Worm (Caenorhabditis elegans): ENCODE measurements around the gene W07G1.7.

The W07G1.7 gene

DNA sequence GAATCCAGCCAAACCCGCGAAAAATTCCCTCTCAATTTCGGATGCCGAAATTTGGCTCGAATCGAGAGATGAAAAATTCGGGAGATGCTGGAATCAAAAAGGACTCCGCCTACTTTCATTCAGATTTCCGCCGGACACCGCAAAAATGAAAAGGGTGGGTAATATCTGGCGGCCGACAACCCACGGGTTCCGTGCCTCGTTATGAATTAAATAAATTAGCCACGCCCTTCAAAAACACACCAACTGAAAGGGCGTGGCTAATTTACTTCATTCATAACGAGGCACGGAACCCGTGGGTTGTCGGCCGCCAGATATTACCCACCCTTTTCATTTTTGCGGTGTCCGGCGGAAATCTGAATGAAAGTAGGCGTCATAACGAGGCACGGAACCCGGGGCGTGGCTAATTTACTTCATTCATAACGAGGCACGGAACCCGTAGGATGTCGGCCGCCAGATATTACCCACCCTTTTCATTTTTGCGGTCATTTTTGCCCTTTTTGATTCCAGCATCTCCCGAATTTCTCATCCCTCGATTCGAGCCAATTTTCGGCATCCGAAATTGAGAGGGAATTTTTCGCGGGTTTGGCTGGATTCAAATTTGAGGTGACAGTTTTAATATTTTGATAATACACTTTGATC lies 19.6 kb downstream of the W07G1.7 start:
- peak; percentile 37; the same call in 1 of the 2 replicates for TF ChIP-seq lin-38 (GFP tag; IDR thresholded peaks at IDR 0.05)

DNA sequence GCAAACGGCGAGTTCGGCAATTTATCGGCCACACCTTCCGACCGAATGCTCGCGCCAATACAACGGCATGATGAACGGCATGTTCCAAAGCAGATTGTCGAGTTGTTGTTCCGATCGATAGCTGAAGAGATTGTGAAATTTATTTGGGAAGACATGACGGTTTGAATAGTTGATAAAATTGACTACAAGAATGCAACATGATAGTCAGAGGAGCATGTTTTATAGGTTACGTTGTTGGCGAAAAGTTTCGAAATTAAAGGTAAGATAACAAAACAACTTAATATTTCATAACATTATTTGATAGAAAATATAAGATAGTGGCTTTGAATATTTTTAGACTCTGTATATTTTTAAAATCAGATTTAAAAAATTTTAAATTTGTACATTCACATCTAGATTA lies 20.6 kb downstream of the W07G1.7 start:
- TF ChIP-seq php-3 (GFP tag; IDR thresholded peaks at IDR 0.05) (peak; percentile 55; the same call in 1 of the 2 replicates), nhr-28 (tag; optimal IDR thresholded peaks at IDR 0.05) (peak; percentile 2), zip-2 (tag; optimal IDR thresholded peaks at IDR 0.05) (no peak), daf-16 (GFP tag; optimal IDR thresholded peaks at IDR 0.05) (no peak), daf-16 (tag; optimal IDR thresholded peaks at IDR 0.05) (peak; percentile 38), pqm-1 (tag; optimal IDR thresholded peaks at IDR 0.05) (peak; percentile 59), dve-1 (tag; optimal IDR thresholded peaks at IDR 0.05; ENCODE audit: insufficient read depth) (peak; percentile 24)

DNA sequence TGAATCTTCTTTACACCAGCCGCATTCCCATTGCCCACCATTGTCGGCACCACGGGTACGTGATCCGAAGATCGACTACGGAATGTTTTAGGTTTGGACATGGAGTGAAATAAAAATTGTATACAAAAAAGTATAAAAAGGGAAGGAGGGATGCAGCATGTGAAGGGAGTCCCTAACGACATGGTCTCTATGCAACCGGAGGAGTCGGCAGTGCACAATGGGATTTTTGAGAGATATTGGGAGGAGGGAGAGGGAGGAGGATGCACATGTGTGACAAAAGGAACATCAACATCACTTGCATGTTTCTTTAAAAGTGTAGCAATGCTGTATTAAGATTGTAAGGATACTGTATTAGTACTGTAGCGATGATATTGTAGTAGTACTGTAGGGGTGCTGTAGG lies 26.6 kb downstream of the W07G1.7 start, which contains the start of gene W07G1.1:
Gene W07G1.1, minus strand, starts transcription at position 101 of the 400 bp plus-strand sequence.
- TF ChIP-seq unc-62 (GFP tag; optimal IDR thresholded peaks at IDR 0.05 in 1 of 2): peak in 1 of 2 experiments; percentile 15
- TF ChIP-seq unc-62 (tag; optimal IDR thresholded peaks at IDR 0.05): no peak
- no peak for TF ChIP-seq cey-2 (tag; optimal IDR thresholded peaks at IDR 0.05; ENCODE audit: borderline replicate concordance, insufficient read depth)

ce11 chrII:13938290-13938689 lies 27.9 kb downstream of the W07G1.7 start:
- TF ChIP-seq nhr-28 (tag; optimal IDR thresholded peaks at IDR 0.05) (no peak), unc-62 (GFP tag; optimal IDR thresholded peaks at IDR 0.05 in 1 of 2) (peak in 1 of 2 experiments; percentile 18), unc-62 (tag; optimal IDR thresholded peaks at IDR 0.05) (no peak), ceh-28 (tag; optimal IDR thresholded peaks at IDR 0.05) (peak; percentile 47), nhr-102 (tag; optimal IDR thresholded peaks at IDR 0.05) (no peak), set-16 (GFP tag; IDR thresholded peaks at IDR 0.05) (peak; percentile 82), D1046.2 (GFP tag; IDR thresholded peaks at IDR 0.05) (peak; percentile 52; the same call in 1 of the 2 replicates), nhr-42 (GFP tag; IDR thresholded peaks at IDR 0.05) (peak; percentile 11; the same call in 1 of the 2 replicates), tra-1 (GFP tag; IDR thresholded peaks at IDR 0.05) (no peak)

ce11 chrII:13935907-13936306 lies 30.2 kb downstream of the W07G1.7 start:
- TF ChIP-seq aha-1 (tag) (peak; percentile 90), zfp-3 (GFP tag; conservative IDR thresholded peaks at IDR 0.05) (no peak), php-3 (GFP tag; IDR thresholded peaks at IDR 0.05) (no peak), unc-62 (GFP tag; optimal IDR thresholded peaks at IDR 0.05 in 1 of 2) (peak in 1 of 2 experiments; percentile 23), unc-62 (tag; optimal IDR thresholded peaks at IDR 0.05) (no peak)

ce11 chrII:13933534-13933933 lies 32.6 kb downstream of the W07G1.7 start:
- TF ChIP-seq aha-1 (tag) (peak; percentile 9), mdl-1 (tag; optimal IDR thresholded peaks at IDR 0.05) (no peak)

- no peak for TF ChIP-seq Y48G9A.11 (GFP tag; IDR thresholded peaks at IDR 0.05)
- TF ChIP-seq php-3 (GFP tag; IDR thresholded peaks at IDR 0.05): no peak
- TF ChIP-seq ceh-82 (tag; optimal IDR thresholded peaks at IDR 0.05): no peak
- no peak for TF ChIP-seq Y5F2A.4 (GFP tag; optimal IDR thresholded peaks at IDR 0.05)
- TF ChIP-seq ceh-62 (tag; optimal IDR thresholded peaks at IDR 0.05): no peak
- no peak for TF ChIP-seq daf-8 (GFP tag; IDR thresholded peaks at IDR 0.05)
- no peak for TF ChIP-seq jun-1 (tag; optimal IDR thresholded peaks at IDR 0.05)
- TF ChIP-seq Y75B8A.6 (GFP tag; IDR thresholded peaks at IDR 0.05): no peak
- TF ChIP-seq vab-7 (GFP tag; IDR thresholded peaks at IDR 0.05): no peak
- TF ChIP-seq nhr-76 (tag; optimal IDR thresholded peaks at IDR 0.05): no peak
- TF ChIP-seq lsy-2 (tag; optimal IDR thresholded peaks at IDR 0.05): no peak
- TF ChIP-seq spr-1 (tag; optimal IDR thresholded peaks at IDR 0.05): no peak
- no peak for TF ChIP-seq ceh-28 (tag; optimal IDR thresholded peaks at IDR 0.05)
These were observed 34.2 kb downstream of the W07G1.7 start, which contains the start of gene hot-3 for ce11 chrII:13931944-13932343. Gene hot-3, minus strand, starts transcription at chrII:13932044.

Measured in whole organism, L4 larva.